Fruit fly (Drosophila melanogaster) whole organism, embryonic: ENCODE data around the gene Jhbp16.
A peak's percentile ranks its signal among the peaks of the same experiment; 100 is the strongest.

Experiments used
- Antp ChIP-seq: fragments of 200-800 bp; sonication (Bioruptor generic); optimal IDR thresholded peaks from 3 replicates; lab custom pipeline; 2016; ENCODE audit warnings: missing biosample characterization, missing genetic modification characterization
- Asciz ChIP-seq: fragments of 200-800 bp; sonication (Bioruptor generic); optimal IDR thresholded peaks from 2 replicates; lab custom pipeline; 2017; ENCODE audit warnings: missing biosample characterization, mild to moderate bottlenecking, missing genetic modification characterization, missing genetic modification reagents
- Atf6 ChIP-seq: fragments of 200-800 bp; sonication (Bioruptor generic); IDR thresholded peaks from 2 replicates; pipeline ENCODE4 v1.3.6; 2022; ENCODE audit warnings: missing biosample characterization, missing genetic modification characterization
- CG11560 ChIP-seq: fragments of 200-800 bp; sonication (Bioruptor generic); IDR thresholded peaks from 3 replicates; pipeline ENCODE4 v1.3.6; 2022; ENCODE audit warnings: missing biosample characterization, missing genetic modification characterization
- CG14860 ChIP-seq: fragments of 200-800 bp; sonication (Bioruptor generic); IDR thresholded peaks from 3 replicates; pipeline ENCODE4 v1.3.6; 2022; ENCODE audit warnings: missing biosample characterization, missing genetic modification characterization; ENCODE audit not compliant: partially characterized antibody
- CG15269 ChIP-seq: fragments of 200-800 bp; sonication (Bioruptor generic); optimal IDR thresholded peaks from 2 replicates; lab custom pipeline; 2018; ENCODE audit warnings: missing biosample characterization, mild to moderate bottlenecking, missing genetic modification characterization, moderate library complexity
- CG17385 ChIP-seq: fragments of 200-800 bp; sonication (Bioruptor generic); optimal IDR thresholded peaks from 3 replicates; lab custom pipeline; 2018; ENCODE audit warnings: missing biosample characterization, mild to moderate bottlenecking, missing genetic modification characterization
- CG1832 ChIP-seq: fragments of 200-800 bp; sonication (Bioruptor generic); optimal IDR thresholded peaks from 2 replicates; lab custom pipeline; 2017; ENCODE audit warnings: missing biosample characterization, mild to moderate bottlenecking, missing genetic modification characterization, inconsistent platforms
- CG2199 ChIP-seq: fragments of 200-800 bp; sonication (Bioruptor generic); IDR thresholded peaks from 3 replicates; pipeline ENCODE4 v1.3.6; 2022; ENCODE audit warnings: missing biosample characterization, missing genetic modification characterization
- CG31224 ChIP-seq: fragments of 200-800 bp; sonication (Bioruptor generic); IDR thresholded peaks from 2 replicates; pipeline ENCODE4 v1.3.6; 2022; ENCODE audit warnings: missing biosample characterization, missing genetic modification characterization
- CG3281 ChIP-seq: fragments of 200-800 bp; sonication (Bioruptor generic); optimal IDR thresholded peaks from 3 replicates; lab custom pipeline; 2017; ENCODE audit warnings: missing biosample characterization, mild to moderate bottlenecking, missing genetic modification characterization
- CG43689 ChIP-seq: fragments of 200-800 bp; sonication (Bioruptor generic); IDR thresholded peaks from 2 replicates; pipeline ENCODE4 v1.3.6; 2022; ENCODE audit warnings: missing biosample characterization, missing genetic modification characterization
- CG4404 ChIP-seq: fragments of 200-800 bp; sonication (Bioruptor generic); IDR thresholded peaks from 2 replicates; pipeline ENCODE4 v1.3.6; 2022; ENCODE audit warnings: missing biosample characterization, missing genetic modification characterization
- CG4424 ChIP-seq: fragments of 200-800 bp; sonication (Bioruptor generic); optimal IDR thresholded peaks from 3 replicates; lab custom pipeline; 2016; ENCODE audit warnings: missing biosample characterization, missing genetic modification characterization
- CG4617 ChIP-seq: fragments of 200-800 bp; sonication (Bioruptor generic); optimal IDR thresholded peaks from 3 replicates; lab custom pipeline; 2016; ENCODE audit warnings: missing biosample characterization, missing genetic modification characterization, borderline replicate concordance
- CG6175 ChIP-seq: fragments of 200-800 bp; sonication (Bioruptor generic); IDR thresholded peaks from 3 replicates; pipeline ENCODE4 v1.3.6; 2022; ENCODE audit warnings: missing biosample characterization, missing genetic modification characterization
- CG7372 ChIP-seq: fragments of 200-800 bp; sonication (Bioruptor generic); IDR thresholded peaks from 2 replicates; pipeline ENCODE4 v1.3.6; 2022; ENCODE audit warnings: missing biosample characterization, missing genetic modification characterization
- CG8281 ChIP-seq: fragments of 200-800 bp; sonication (Bioruptor generic); optimal IDR thresholded peaks from 2 replicates; lab custom pipeline; 2018; ENCODE audit warnings: missing biosample characterization, mild to moderate bottlenecking, missing genetic modification characterization, moderate library complexity
- CG8388 ChIP-seq: fragments of 200-800 bp; sonication (Bioruptor generic); optimal IDR thresholded peaks from 2 replicates; lab custom pipeline; 2019; ENCODE audit warnings: missing biosample characterization, mild to moderate bottlenecking, missing genetic modification characterization, moderate library complexity
- CG8765 ChIP-seq: fragments of 200-800 bp; sonication (Bioruptor generic); IDR thresholded peaks from 2 replicates; pipeline ENCODE4 v1.3.6; 2022; ENCODE audit warnings: missing biosample characterization, missing genetic modification characterization
- CHES-1-like ChIP-seq: fragments of 200-800 bp; sonication (Bioruptor generic); optimal IDR thresholded peaks from 2 replicates; lab custom pipeline; 2016; ENCODE audit warnings: missing biosample characterization, missing genetic modification characterization
- CrebB ChIP-seq: fragments of 200-800 bp; sonication (Bioruptor generic); optimal IDR thresholded peaks from 3 replicates; lab custom pipeline; 2018; ENCODE audit warnings: missing biosample characterization, mild to moderate bottlenecking, missing genetic modification characterization
- D ChIP-seq, 2 experiments: fragments of 200-800 bp in 1 of 2; fragments of >200 bp in 1 of 2; sonication (Bioruptor generic) in 1 of 2; optimal IDR thresholded peaks; 2 replicates in 1 of 2; 3 replicates in 1 of 2; lab custom pipeline; 2017; ENCODE audit warnings: mild to moderate bottlenecking in 1 of 2, missing biosample characterization in 1 of 2, missing genetic modification characterization in 1 of 2, missing genetic modification reagents in 1 of 2
- Dfd ChIP-seq, 2 experiments: fragments of >200 bp; optimal IDR thresholded peaks; 2 replicates each; lab custom pipeline; 2017; ENCODE audit warnings: missing biosample characterization in 2 of 2, missing genetic modification characterization in 2 of 2
- Dip2 ChIP-seq: fragments of 200-800 bp; sonication (Bioruptor generic); IDR thresholded peaks from 2 replicates; pipeline ENCODE4 v1.3.6; 2022; ENCODE audit warnings: missing biosample characterization, missing genetic modification characterization
- Elba2 ChIP-seq: fragments of 200-800 bp; sonication (Bioruptor generic); optimal IDR thresholded peaks from 3 replicates; lab custom pipeline; 2016; ENCODE audit warnings: missing biosample characterization, missing genetic modification characterization
- HmgD ChIP-seq: fragments of 200-800 bp; sonication (Bioruptor generic); optimal IDR thresholded peaks from 3 replicates; lab custom pipeline; 2016; ENCODE audit warnings: missing biosample characterization, missing genetic modification characterization
- MBD-R2 ChIP-seq: fragments of 200-800 bp; sonication (Bioruptor generic); IDR thresholded peaks from 2 replicates; pipeline ENCODE4 v1.3.6; 2022; ENCODE audit warnings: missing biosample characterization, missing genetic modification characterization
- Mad ChIP-seq: fragments of 200-800 bp; sonication (Bioruptor generic); optimal IDR thresholded peaks from 2 replicates; lab custom pipeline; 2016; ENCODE audit warnings: missing biosample characterization, missing genetic modification characterization
- NC2α ChIP-seq: fragments of 200-800 bp; sonication (Bioruptor generic); optimal IDR thresholded peaks from 2 replicates; lab custom pipeline; 2016; ENCODE audit warnings: missing biosample characterization, missing genetic modification characterization
- Optix ChIP-seq: fragments of 200-800 bp; sonication (Bioruptor generic); IDR thresholded peaks from 3 replicates; pipeline ENCODE4 v1.3.6; 2022; ENCODE audit warnings: missing biosample characterization, missing genetic modification characterization
- PHDP ChIP-seq: fragments of 200-800 bp; sonication (Bioruptor generic); optimal IDR thresholded peaks from 3 replicates; lab custom pipeline; 2018; ENCODE audit warnings: missing biosample characterization, mild to moderate bottlenecking, missing genetic modification characterization, moderate library complexity
- Scr ChIP-seq: fragments of 200-800 bp; sonication (Bioruptor generic); IDR thresholded peaks from 2 replicates; pipeline ENCODE4 v1.3.6; 2022; ENCODE audit warnings: missing biosample characterization, missing genetic modification characterization; ENCODE audit not compliant: partially characterized antibody
- Sox100B ChIP-seq: fragments of 200-800 bp; sonication (Bioruptor generic); optimal IDR thresholded peaks from 3 replicates; lab custom pipeline; 2018; ENCODE audit warnings: missing biosample characterization, mild to moderate bottlenecking, missing genetic modification characterization
- cg ChIP-seq: fragments of 200-800 bp; sonication (Bioruptor generic); optimal IDR thresholded peaks from 3 replicates; lab custom pipeline; 2019; ENCODE audit warnings: missing biosample characterization, mild to moderate bottlenecking, missing genetic modification characterization, moderate library complexity
- chn ChIP-seq: fragments of 200-800 bp; sonication (Bioruptor generic); optimal IDR thresholded peaks from 2 replicates; lab custom pipeline; 2016; ENCODE audit warnings: missing biosample characterization, missing genetic modification characterization
- corto ChIP-seq: fragments of 200-800 bp; sonication (Bioruptor generic); optimal IDR thresholded peaks from 2 replicates; lab custom pipeline; 2016; ENCODE audit warnings: missing biosample characterization, mild to moderate bottlenecking, missing genetic modification characterization, moderate library complexity
- crol ChIP-seq: fragments of 200-800 bp; sonication (Bioruptor generic); IDR thresholded peaks from 2 replicates; pipeline ENCODE4 v1.3.6; 2022; ENCODE audit warnings: missing biosample characterization, missing genetic modification characterization
- dan ChIP-seq: fragments of 200-800 bp; sonication (Bioruptor generic); IDR thresholded peaks from 2 replicates; pipeline ENCODE4 v1.3.6; 2022; ENCODE audit warnings: missing biosample characterization, missing genetic modification characterization
- dati ChIP-seq: fragments of 200-800 bp; sonication (Bioruptor generic); IDR thresholded peaks from 2 replicates; pipeline ENCODE4 v1.3.6; 2022; ENCODE audit warnings: missing biosample characterization, missing genetic modification characterization
- dm ChIP-seq: fragments of 200-800 bp; sonication (Bioruptor generic); optimal IDR thresholded peaks from 3 replicates; lab custom pipeline; 2016; ENCODE audit warnings: missing biosample characterization, missing genetic modification characterization
- eve ChIP-seq, 2 experiments: fragments of >200 bp; optimal IDR thresholded peaks; 2 replicates each; lab custom pipeline; 2017; ENCODE audit warnings: missing biosample characterization in 2 of 2, missing genetic modification characterization in 2 of 2
- hb ChIP-seq: fragments of 200-800 bp; sonication (Bioruptor generic); IDR thresholded peaks from 3 replicates; pipeline ENCODE4 v1.3.6; 2022; ENCODE audit warnings: missing biosample characterization, missing genetic modification characterization; ENCODE audit not compliant: partially characterized antibody
- kah ChIP-seq: fragments of 200-800 bp; sonication (Bioruptor generic); optimal IDR thresholded peaks from 2 replicates; lab custom pipeline; 2018; ENCODE audit warnings: missing biosample characterization, mild to moderate bottlenecking, missing genetic modification characterization
- lbe ChIP-seq: fragments of 200-800 bp; sonication (Bioruptor generic); optimal IDR thresholded peaks from 2 replicates; lab custom pipeline; 2016; ENCODE audit warnings: missing biosample characterization, mild to moderate bottlenecking, missing genetic modification characterization
- pfk ChIP-seq: fragments of 200-800 bp; sonication (Bioruptor generic); optimal IDR thresholded peaks from 2 replicates; lab custom pipeline; 2018; ENCODE audit warnings: missing biosample characterization, mild to moderate bottlenecking, missing genetic modification characterization, moderate library complexity
- pzg ChIP-seq: fragments of 200-800 bp; sonication (Bioruptor generic); optimal IDR thresholded peaks from 3 replicates; lab custom pipeline; 2018; ENCODE audit warnings: missing biosample characterization, mild to moderate bottlenecking, missing genetic modification characterization, moderate library complexity
- sens ChIP-seq: fragments of 200-800 bp; sonication (Bioruptor generic); peaks from one replicate; lab custom pipeline; 2016; ENCODE audit warnings: missing biosample characterization, missing genetic modification characterization
- sob ChIP-seq: fragments of 200-800 bp; sonication (Bioruptor generic); IDR thresholded peaks from 2 replicates; pipeline ENCODE4 v1.3.6; 2022; ENCODE audit warnings: missing biosample characterization, missing genetic modification characterization
- stwl ChIP-seq: fragments of 200-800 bp; sonication (Bioruptor generic); optimal IDR thresholded peaks from 3 replicates; lab custom pipeline; 2018; ENCODE audit warnings: missing biosample characterization, mild to moderate bottlenecking, missing genetic modification characterization, moderate library complexity
- vfl ChIP-seq: fragments of 200-800 bp; sonication (Bioruptor generic); optimal IDR thresholded peaks from 2 replicates; lab custom pipeline; 2016; ENCODE audit warnings: missing biosample characterization, missing genetic modification characterization
- zen ChIP-seq: fragments of 200-800 bp; sonication (Bioruptor generic); optimal IDR thresholded peaks from 3 replicates; lab custom pipeline; 2018; ENCODE audit warnings: missing biosample characterization, mild to moderate bottlenecking, missing genetic modification characterization, moderate library complexity
- zf30C ChIP-seq: fragments of 200-800 bp; sonication (Bioruptor generic); optimal IDR thresholded peaks from 3 replicates; lab custom pipeline; 2018; ENCODE audit warnings: missing biosample characterization, mild to moderate bottlenecking, missing genetic modification characterization

Jhbp16 gene

dm6 chr3R:21660054-21660453 is 4.1 kb upstream of the Jhbp16 start (continued):
- no peak for TF ChIP-seq CG4424
- TF ChIP-seq zf30C, result no peak
- TF ChIP-seq CG7372 (GFP tag; lab: Robert Waterston, UW), result no peak
- TF ChIP-seq dan (GFP tag; lab: Robert Waterston, UW), result no peak
- TF ChIP-seq Atf6 (GFP tag; lab: Robert Waterston, UW), result no peak
- peak; percentile 30 for TF ChIP-seq dm (GFP tag; lab: Kevin White, UChicago)
- no peak for TF ChIP-seq CG14860 (GFP tag; lab: Robert Waterston, UW)
- TF ChIP-seq CG4404, result no peak
- TF ChIP-seq CG2199 (GFP tag; lab: Robert Waterston, UW), result 0 out of 3 replicates have a peak, but pooled peaks have one; percentile 15
- no peak for TF ChIP-seq CG6175 (GFP tag; lab: Robert Waterston, UW)
- TF ChIP-seq vfl (GFP tag; lab: Kevin White, UChicago), result no peak
- TF ChIP-seq PHDP (tag; lab: Kevin White, UChicago), result no peak
- TF ChIP-seq CG8388 (GFP tag; lab: Kevin White, UChicago), result no peak
- TF ChIP-seq stwl, result no peak
- TF ChIP-seq hb (GFP tag; lab: Robert Waterston, UW), result no peak
- no peak for TF ChIP-seq Asciz
- TF ChIP-seq HmgD, result no peak
- no peak for TF ChIP-seq CG4617 (GFP tag; lab: Kevin White, UChicago)
- no peak for TF ChIP-seq Sox100B
- TF ChIP-seq Optix (GFP tag; lab: Robert Waterston, UW), result no peak
- no peak for TF ChIP-seq CrebB
- TF ChIP-seq crol, result 0 out of 2 replicates have a peak, but pooled peaks have one; percentile 5
- TF ChIP-seq cg (GFP tag; lab: Kevin White, UChicago), result peak; percentile 80
- TF ChIP-seq sob, result no peak
- no peak for TF ChIP-seq Dip2 (GFP tag; lab: Robert Waterston, UW)
- no peak for TF ChIP-seq CG3281 (GFP tag; lab: Kevin White, UChicago)
- TF ChIP-seq lbe (GFP tag; lab: Kevin White, UChicago), result no peak
- TF ChIP-seq pfk (GFP tag; lab: Kevin White, UChicago), result no peak
- TF ChIP-seq CHES-1-like (GFP tag; lab: Kevin White, UChicago), result no peak

- TF ChIP-seq CG8281, result no peak
- peak; percentile 83 for TF ChIP-seq sens (GFP tag; lab: Kevin White, UChicago)
- no peak for TF ChIP-seq CG1832 (GFP tag; lab: Kevin White, UChicago)
- no peak for TF ChIP-seq Dfd (GFP tag; optimal IDR thresholded peaks at IDR 0.05; lab: Kevin White, UChicago)
- TF ChIP-seq dati (GFP tag; lab: Robert Waterston, UW), result no peak
- peak; percentile 56; the same call in 1 of the 2 replicates for TF ChIP-seq MBD-R2 (GFP tag; lab: Robert Waterston, UW)
- TF ChIP-seq pzg (GFP tag; lab: Kevin White, UChicago), result peak; percentile 94
- TF ChIP-seq CG8765, result no peak
- peak; percentile 58 for TF ChIP-seq kah (GFP tag; lab: Kevin White, UChicago)
- TF ChIP-seq Scr, result peak; percentile 74
- TF ChIP-seq eve (GFP tag; optimal IDR thresholded peaks at IDR 0.05; lab: Kevin White, UChicago), result no peak
- no peak for TF ChIP-seq corto (GFP tag; lab: Kevin White, UChicago)
- peak; percentile 16 for TF ChIP-seq zen (tag; lab: Kevin White, UChicago)
- peak; percentile 15 for TF ChIP-seq NC2α
- no peak for TF ChIP-seq CG43689 (GFP tag; lab: Robert Waterston, UW)
- TF ChIP-seq CG15269 (tag; lab: Kevin White, UChicago), result no peak
- TF ChIP-seq CG31224, result no peak
- no peak for TF ChIP-seq CG17385 (GFP tag; lab: Kevin White, UChicago)
- no peak for TF ChIP-seq Mad (GFP tag; lab: Kevin White, UChicago)
- TF ChIP-seq Elba2 (GFP tag; lab: Kevin White, UChicago), result no peak
- TF ChIP-seq chn, result no peak
- TF ChIP-seq CG11560 (tag; lab: Robert Waterston, UW), result no peak
- TF ChIP-seq D (optimal IDR thresholded peaks at IDR 0.05; lab: Kevin White, UChicago), result peak; percentile 26
- no peak for TF ChIP-seq D (GFP tag; optimal IDR thresholded peaks at IDR 0.05; lab: Kevin White, UChicago)
- TF ChIP-seq Antp (GFP tag; lab: Kevin White, UChicago), result no peak
Measured at dm6 chr3R:21660659-21661126, 3.5 kb upstream of the Jhbp16 start, which contains the start of gene E2f1. Gene E2f1, minus strand, starts transcription at chr3R:21660871.
